Worm (Caenorhabditis elegans) whole organism, L4 larva: Measurements from ENCODE around the gene hlh-3.

ENCODE experiments used
- D1046.2 ChIP-seq: fragments of 200-800 bp; sonication (Bioruptor generic); IDR thresholded peaks from 2 replicates; pipeline ENCODE4 v1.3.6; 2022; ENCODE audit warnings: missing genetic modification characterization, missing compliant biosample characterization
- F10B5.3 ChIP-seq: sonication (generic microtip); optimal IDR thresholded peaks from 2 replicates; lab custom pipeline; 2016; ENCODE audit warnings: mild to moderate bottlenecking, missing genetic modification characterization, missing compliant biosample characterization
- F26F4.8 ChIP-seq: fragments of 200-800 bp; sonication (Bioruptor generic); conservative IDR thresholded peaks from 2 replicates; pipeline ENCODE4 v1.3.6; 2022; ENCODE audit warnings: missing genetic modification characterization, missing compliant biosample characterization
- R02D3.7 ChIP-seq: fragments of 150-350 bp; sonication (generic microtip); optimal IDR thresholded peaks from 3 replicates; lab custom pipeline; 2014; ENCODE audit warnings: missing biosample characterization, missing genetic modification characterization
- T20F7.1 ChIP-seq: fragments of 200-800 bp; sonication (Bioruptor generic); optimal IDR thresholded peaks from 2 replicates; lab custom pipeline; 2018; ENCODE audit warnings: mild to moderate bottlenecking, missing genetic modification characterization, missing compliant biosample characterization
- T26A8.4 ChIP-seq: fragments of 200-800 bp; sonication (Bioruptor generic); IDR thresholded peaks from 2 replicates; pipeline ENCODE4 v1.3.6; 2022; ENCODE audit warnings: missing genetic modification characterization, missing compliant biosample characterization
- Y105C5A.15 ChIP-seq: fragments of 200-800 bp; sonication (Bioruptor generic); IDR thresholded peaks from 2 replicates; pipeline ENCODE4 v1.3.6; 2022; ENCODE audit warnings: missing genetic modification characterization, missing compliant biosample characterization
- Y48G9A.11 ChIP-seq: fragments of 200-800 bp; sonication (Bioruptor generic); IDR thresholded peaks from 2 replicates; pipeline ENCODE4 v1.3.6; 2022; ENCODE audit warnings: missing genetic modification reagents, missing genetic modification characterization, missing compliant biosample characterization
- ama-1 ChIP-seq: fragments of 150-350 bp; optimal IDR thresholded peaks from 2 replicates; lab custom pipeline; 2014; ENCODE audit warnings: inconsistent platforms, mixed read lengths
- attf-4 ChIP-seq: sonication (generic microtip); optimal IDR thresholded peaks from 3 replicates; lab custom pipeline; 2017; ENCODE audit warnings: missing biosample characterization, missing genetic modification characterization
- ceh-44 ChIP-seq: fragments of 200-800 bp; sonication (Bioruptor generic); IDR thresholded peaks from 2 replicates; pipeline ENCODE4 v1.3.6; 2022; ENCODE audit warnings: missing genetic modification reagents, missing genetic modification characterization, missing compliant biosample characterization
- ctbp-1 ChIP-seq: fragments of 200-800 bp; sonication (Bioruptor generic); IDR thresholded peaks from 2 replicates; pipeline ENCODE4 v1.3.6; 2022; ENCODE audit warnings: missing genetic modification reagents, missing genetic modification characterization, missing compliant biosample characterization
- daf-12 ChIP-seq: fragments of 150-350 bp; optimal IDR thresholded peaks from 2 replicates; lab custom pipeline; 2014; ENCODE audit warnings: missing biosample characterization, missing genetic modification reagents, missing genetic modification characterization
- daf-16 ChIP-seq, 3 experiments: sonication (generic microtip); optimal IDR thresholded peaks; 2 replicates each; lab custom pipeline; 2016 to 2017; ENCODE audit warnings: missing genetic modification characterization in 3 of 3, missing genetic modification reagents in 3 of 3, mild to moderate bottlenecking in 2 of 3, missing compliant biosample characterization in 2 of 3, missing biosample characterization in 1 of 3, moderate library complexity in 1 of 3
- daf-8 ChIP-seq: fragments of 200-800 bp; sonication (Bioruptor generic); IDR thresholded peaks from 2 replicates; pipeline ENCODE4 v1.3.6; 2022; ENCODE audit warnings: missing genetic modification characterization, missing compliant biosample characterization
- dmd-6 ChIP-seq: fragments of 200-800 bp; sonication (Bioruptor generic); IDR thresholded peaks from 2 replicates; pipeline ENCODE4 v1.3.6; 2022; ENCODE audit warnings: missing genetic modification reagents, missing genetic modification characterization, missing compliant biosample characterization
- dmd-9 ChIP-seq: fragments of 200-800 bp; sonication (Bioruptor generic); IDR thresholded peaks from 2 replicates; pipeline ENCODE4 v1.3.6; 2022; ENCODE audit warnings: missing genetic modification reagents, missing genetic modification characterization, missing compliant biosample characterization
- dpl-1 ChIP-seq: fragments of 150-350 bp; optimal IDR thresholded peaks from 2 replicates; lab custom pipeline; 2014; ENCODE audit warnings: missing biosample characterization, missing genetic modification reagents, missing genetic modification characterization
- dve-1 ChIP-seq: sonication (generic microtip); optimal IDR thresholded peaks from 2 replicates; lab custom pipeline; 2017; ENCODE audit warnings: antibody characterized with exemption, mild to moderate bottlenecking, missing genetic modification characterization, missing compliant biosample characterization; ENCODE audit not compliant: insufficient read depth
- hif-1 ChIP-seq, 2 experiments: sonication (generic microtip); optimal IDR thresholded peaks; 2 replicates each; lab custom pipeline; 2016 to 2017; ENCODE audit warnings: missing compliant biosample characterization in 2 of 2, missing genetic modification characterization in 2 of 2, missing genetic modification reagents in 2 of 2, missing genotype in 2 of 2, mild to moderate bottlenecking in 1 of 2
- hlh-11 ChIP-seq: fragments of 200-800 bp; sonication (Bioruptor generic); optimal IDR thresholded peaks from 2 replicates; lab custom pipeline; 2018; ENCODE audit warnings: mild to moderate bottlenecking, missing genetic modification characterization, missing compliant biosample characterization
- hlh-30 ChIP-seq: sonication (generic microtip); optimal IDR thresholded peaks from 2 replicates; lab custom pipeline; 2017; ENCODE audit warnings: antibody characterized with exemption, mild to moderate bottlenecking, missing genetic modification characterization, missing compliant biosample characterization; ENCODE audit not compliant: insufficient read depth
- hmg-1.1 ChIP-seq: fragments of 200-800 bp; sonication (Bioruptor generic); IDR thresholded peaks from 2 replicates; pipeline ENCODE4 v1.3.6; 2022; ENCODE audit warnings: missing genetic modification reagents, missing genetic modification characterization, missing compliant biosample characterization
- lin-13 ChIP-seq: fragments of 150-350 bp; optimal IDR thresholded peaks from 2 replicates; lab custom pipeline; 2014; ENCODE audit warnings: missing biosample characterization, missing genetic modification reagents, missing genetic modification characterization
- lin-15B ChIP-seq: fragments of 150-350 bp; sonication (generic microtip); optimal IDR thresholded peaks from 3 replicates; lab custom pipeline; 2014; ENCODE audit warnings: missing biosample characterization, missing genetic modification characterization
- madf-5 ChIP-seq, 2 experiments: fragments of 200-800 bp; sonication (Bioruptor generic); IDR thresholded peaks; 2 replicates each; pipeline ENCODE4 v1.3.6; 2022; ENCODE audit warnings: missing compliant biosample characterization in 2 of 2, missing genetic modification characterization in 2 of 2
- madf-9 ChIP-seq: fragments of 200-800 bp; sonication (Bioruptor generic); conservative IDR thresholded peaks from 2 replicates; pipeline ENCODE4 v1.3.6; 2022; ENCODE audit warnings: missing genetic modification reagents, missing genetic modification characterization, missing compliant biosample characterization
- mep-1 ChIP-seq: fragments of 150-350 bp; sonication (generic microtip); optimal IDR thresholded peaks from 3 replicates; lab custom pipeline; 2014; ENCODE audit warnings: missing biosample characterization, missing genetic modification characterization
- mxl-3 ChIP-seq: fragments of 200-800 bp; sonication (Bioruptor generic); optimal IDR thresholded peaks from 2 replicates; lab custom pipeline; 2018; ENCODE audit warnings: mild to moderate bottlenecking, missing genetic modification characterization, missing compliant biosample characterization
- nhr-10 ChIP-seq: fragments of 150-350 bp; optimal IDR thresholded peaks from 2 replicates; lab custom pipeline; 2014; ENCODE audit warnings: missing biosample characterization, missing genetic modification characterization
- nhr-102 ChIP-seq: sonication (generic microtip); optimal IDR thresholded peaks from 2 replicates; lab custom pipeline; 2016; ENCODE audit warnings: mild to moderate bottlenecking, missing genetic modification characterization, moderate library complexity, missing compliant biosample characterization
- nhr-11 ChIP-seq: fragments of 150-350 bp; optimal IDR thresholded peaks from 2 replicates; lab custom pipeline; 2014; ENCODE audit warnings: missing biosample characterization, missing genetic modification characterization
- nhr-25 ChIP-seq: sonication (generic microtip); optimal IDR thresholded peaks from 2 replicates; lab custom pipeline; 2017; ENCODE audit warnings: missing genetic modification characterization, mild to moderate bottlenecking, missing compliant biosample characterization, antibody characterized with exemption, moderate library complexity, borderline replicate concordance; ENCODE audit not compliant: insufficient read depth
- nhr-28 ChIP-seq: fragments of 150-350 bp; optimal IDR thresholded peaks from 2 replicates; lab custom pipeline; 2014; ENCODE audit warnings: missing biosample characterization, missing genetic modification characterization
- nhr-48 ChIP-seq: sonication (generic microtip); optimal IDR thresholded peaks from 2 replicates; lab custom pipeline; 2016; ENCODE audit warnings: mild to moderate bottlenecking, missing genetic modification characterization, missing compliant biosample characterization
- pqm-1 ChIP-seq: sonication (generic microtip); optimal IDR thresholded peaks from 2 replicates; lab custom pipeline; 2017; ENCODE audit warnings: missing biosample characterization, missing genetic modification characterization
- saeg-2 ChIP-seq: fragments of 200-800 bp; sonication (Bioruptor generic); IDR thresholded peaks from 2 replicates; pipeline ENCODE4 v1.3.6; 2022; ENCODE audit warnings: missing genetic modification reagents, missing genetic modification characterization, missing compliant biosample characterization
- snpc-1.2 ChIP-seq: fragments of 200-800 bp; sonication (Bioruptor generic); IDR thresholded peaks from 2 replicates; pipeline ENCODE4 v1.3.6; 2022; ENCODE audit warnings: missing genetic modification reagents, missing genetic modification characterization, missing compliant biosample characterization
- snpc-4 ChIP-seq: fragments of 150-350 bp; optimal IDR thresholded peaks from 2 replicates; lab custom pipeline; 2014; ENCODE audit warnings: missing biosample characterization, missing genetic modification characterization
- spr-1 ChIP-seq: sonication (generic microtip); optimal IDR thresholded peaks from 2 replicates; lab custom pipeline; 2016; ENCODE audit warnings: mild to moderate bottlenecking, missing genetic modification characterization, missing compliant biosample characterization
- tag-97 ChIP-seq: fragments of 200-800 bp; sonication (Bioruptor generic); IDR thresholded peaks from 2 replicates; pipeline ENCODE4 v1.3.6; 2022; ENCODE audit warnings: missing genetic modification characterization, missing compliant biosample characterization
- unc-62 ChIP-seq, 3 experiments: fragments of 150-350 bp in 1 of 3; sonication (generic microtip); optimal IDR thresholded peaks in 2 of 3; peaks in 1 of 3; 1 replicate in 1 of 3; 2 replicates in 2 of 3; lab custom pipeline; 2014 to 2017; ENCODE audit warnings: missing biosample characterization in 3 of 3, missing genetic modification characterization in 3 of 3, missing genetic modification reagents in 3 of 3, missing genotype in 1 of 3
- zip-11 ChIP-seq: fragments of 200-800 bp; sonication (Bioruptor generic); IDR thresholded peaks from 2 replicates; pipeline ENCODE4 v1.3.6; 2022; ENCODE audit warnings: missing genetic modification characterization, missing compliant biosample characterization

Gene hlh-3

ce11 chrII:9076098-9076879 is 10.1 kb upstream of the hlh-3 start (continued):
- no peak for TF ChIP-seq T20F7.1 (GFP tag; lab: Kevin White, UChicago)
- peak; percentile 57 for TF ChIP-seq pqm-1 (tag; lab: Kevin White, UChicago)
- TF ChIP-seq saeg-2 (GFP tag; lab: Robert Waterston, UW): no peak
- peak; percentile 73 for TF ChIP-seq mxl-3 (GFP tag; lab: Kevin White, UChicago)
- no peak for TF ChIP-seq nhr-10
- TF ChIP-seq ama-1 (lab: Kevin White, UChicago): no peak
- no peak for TF ChIP-seq nhr-25 (tag; lab: Kevin White, UChicago)
- TF ChIP-seq hlh-30: peak; percentile 53
- no peak for TF ChIP-seq F26F4.8 (GFP tag; lab: Robert Waterston, UW)
- no peak for TF ChIP-seq attf-4 (tag; lab: Kevin White, UChicago)
- no peak for TF ChIP-seq hif-1 (tag; optimal IDR thresholded peaks at IDR 0.05; lab: Kevin White, UChicago)
- TF ChIP-seq R02D3.7 (tag; lab: Kevin White, UChicago): no peak
- TF ChIP-seq madf-5 (GFP tag; IDR thresholded peaks at IDR 0.05; lab: Robert Waterston, UW): no peak
- no peak for TF ChIP-seq lin-15B
- no peak for TF ChIP-seq ctbp-1
- TF ChIP-seq Y48G9A.11 (GFP tag; lab: Robert Waterston, UW): no peak
- no peak for TF ChIP-seq snpc-4 (tag; lab: Kevin White, UChicago)
- no peak for TF ChIP-seq Y105C5A.15 (GFP tag; lab: Robert Waterston, UW)
- TF ChIP-seq dmd-6: peak; percentile 35

ce11 chrII:9078351-9078750 is 8.1 kb upstream of the hlh-3 start:
- TF ChIP-seq hlh-11 (peak; percentile 67), zip-11 (GFP tag; lab: Robert Waterston, UW) (no peak), nhr-11 (peak; percentile 24), hmg-1.1 (GFP tag; lab: Robert Waterston, UW) (no peak), daf-16 (GFP tag; optimal IDR thresholded peaks at IDR 0.05; lab: Kevin White, UChicago) (peak in 1 of 2 experiments; percentile 91), daf-16 (tag; optimal IDR thresholded peaks at IDR 0.05; lab: Kevin White, UChicago) (no peak), unc-62 (GFP tag; optimal IDR thresholded peaks at IDR 0.05 in 1 of 2; lab: Kevin White, UChicago) (peak in 1 of 2 experiments; percentile 97), unc-62 (tag; optimal IDR thresholded peaks at IDR 0.05; lab: Kevin White, UChicago) (no peak)

DNA sequence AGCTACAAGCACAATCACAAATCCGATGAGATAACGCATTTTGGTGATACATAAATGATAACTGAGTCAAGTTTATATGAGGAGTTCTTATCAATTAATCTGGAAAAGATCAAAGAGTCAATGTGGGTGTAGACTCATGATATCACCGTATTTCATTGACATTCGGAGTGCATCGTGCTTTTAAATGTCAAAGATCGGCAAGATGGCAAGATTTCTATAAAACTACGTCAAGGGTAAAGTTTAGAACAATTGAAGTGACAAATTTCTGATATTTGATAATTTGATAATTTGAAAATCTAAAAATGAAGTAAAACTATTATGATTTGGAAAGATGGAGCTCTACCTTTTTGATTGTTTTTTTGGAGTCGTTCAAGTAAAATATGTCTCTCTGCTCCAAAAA is 3.3 kb upstream of the hlh-3 start, which contains the start of gene sysm-1:
Gene sysm-1 (minus strand): TSS at position 101 of the 400 bp plus-strand sequence.
- TF ChIP-seq spr-1 (tag; lab: Kevin White, UChicago) (no peak), dmd-6 (peak; percentile 27; the same call in 1 of the 2 replicates)

- TF ChIP-seq daf-12 (tag; lab: Kevin White, UChicago): no peak
- TF ChIP-seq hlh-30: peak; percentile 58
- no peak for TF ChIP-seq T20F7.1 (GFP tag; lab: Kevin White, UChicago)
- no peak for TF ChIP-seq madf-5 (GFP tag; IDR thresholded peaks at IDR 0.05; lab: Robert Waterston, UW)
- TF ChIP-seq madf-9 (GFP tag; lab: Robert Waterston, UW): no peak
- no peak for TF ChIP-seq F10B5.3 (tag; lab: Kevin White, UChicago)
- no peak for TF ChIP-seq F26F4.8 (GFP tag; lab: Robert Waterston, UW)
- no peak for TF ChIP-seq nhr-48 (tag; lab: Kevin White, UChicago)
- TF ChIP-seq pqm-1 (tag; lab: Kevin White, UChicago): peak; percentile 87
- no peak for TF ChIP-seq lin-13 (GFP tag; lab: Kevin White, UChicago)
- TF ChIP-seq dmd-9: no peak
- TF ChIP-seq mep-1: no peak
- no peak for TF ChIP-seq T26A8.4 (GFP tag; lab: Robert Waterston, UW)
- no peak for TF ChIP-seq zip-11 (GFP tag; lab: Robert Waterston, UW)
- TF ChIP-seq tag-97 (GFP tag; lab: Robert Waterston, UW): no peak
- TF ChIP-seq nhr-28: peak; percentile 46
- no peak for TF ChIP-seq nhr-102 (tag; lab: Kevin White, UChicago)
- peak; percentile 55 for TF ChIP-seq dve-1 (tag; lab: Kevin White, UChicago)
- peak; percentile 60 for TF ChIP-seq hlh-11
- no peak for TF ChIP-seq snpc-1.2 (GFP tag; lab: Robert Waterston, UW)
- no peak for TF ChIP-seq ceh-44 (GFP tag; lab: Robert Waterston, UW)
- no peak for TF ChIP-seq dpl-1
- no peak for TF ChIP-seq hif-1 (tag; optimal IDR thresholded peaks at IDR 0.05; lab: Kevin White, UChicago)
- peak; percentile 73 for TF ChIP-seq dmd-6
- no peak for TF ChIP-seq daf-8 (GFP tag; lab: Robert Waterston, UW)
- TF ChIP-seq D1046.2 (GFP tag; lab: Robert Waterston, UW): no peak
Measured at ce11 chrII:9092910-9093309, 6.5 kb downstream of the hlh-3 start.
